Worm (Caenorhabditis elegans): Measurements from ENCODE around the gene F28C6.5.

F28C6.5 gene

DNA sequence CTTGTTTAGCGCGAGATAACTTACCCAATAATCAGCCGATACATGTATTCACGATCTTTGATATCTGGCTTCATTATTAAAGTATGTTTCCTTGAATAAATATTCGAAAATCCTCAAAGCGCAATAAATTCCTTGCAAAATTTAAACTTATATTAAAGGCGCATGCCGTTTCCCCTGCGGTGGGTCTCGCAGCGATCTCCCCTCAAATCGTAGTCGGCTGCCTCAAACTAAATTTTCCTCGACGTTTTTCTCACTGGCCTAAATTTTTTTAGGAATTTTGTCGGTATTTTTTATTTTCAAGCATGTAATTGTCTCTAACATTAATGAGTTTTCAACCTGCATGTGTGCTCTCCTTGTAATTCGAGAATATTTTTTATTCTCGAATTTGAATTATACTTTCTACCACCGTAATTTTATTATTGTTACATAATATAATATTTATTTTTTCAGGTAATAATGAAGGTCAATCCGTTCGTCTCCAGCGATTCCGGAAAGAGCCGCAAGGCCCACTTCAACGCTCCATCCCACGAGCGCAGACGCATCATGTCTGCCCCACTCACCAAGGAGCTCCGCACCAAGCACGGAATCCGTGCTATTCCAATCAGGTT lies 3.1 kb downstream of the F28C6.5 start, which contains the start of the genes cpf-1 and rpl-26 (continued):
- TF ChIP-seq nhr-41 (GFP tag; IDR thresholded peaks at IDR 0.05): no peak
- TF ChIP-seq sdz-12 (GFP tag; optimal IDR thresholded peaks at IDR 0.05): no peak
- no peak for TF ChIP-seq unc-62 (GFP tag; optimal IDR thresholded peaks at IDR 0.05 in 1 of 2)
- TF ChIP-seq unc-62 (tag; optimal IDR thresholded peaks at IDR 0.05): no peak
- 0 out of 2 replicates have a peak, but pooled peaks have one; percentile 21 for TF ChIP-seq hmg-1.1 (GFP tag; IDR thresholded peaks at IDR 0.05)
- no peak for TF ChIP-seq vab-7 (GFP tag; IDR thresholded peaks at IDR 0.05)
- TF ChIP-seq ztf-7 (tag; optimal IDR thresholded peaks at IDR 0.05): no peak
- TF ChIP-seq ZK337.2 (GFP tag; IDR thresholded peaks at IDR 0.05): no peak
- no peak for TF ChIP-seq pqm-1 (tag; optimal IDR thresholded peaks at IDR 0.05)
- TF ChIP-seq hif-1 (tag; optimal IDR thresholded peaks at IDR 0.05): no peak
- TF ChIP-seq fkh-10 (GFP tag; optimal IDR thresholded peaks at IDR 0.05): peak; percentile 24
- TF ChIP-seq F49E8.2 (tag; optimal IDR thresholded peaks at IDR 0.05; ENCODE audit: borderline replicate concordance): no peak

DNA sequence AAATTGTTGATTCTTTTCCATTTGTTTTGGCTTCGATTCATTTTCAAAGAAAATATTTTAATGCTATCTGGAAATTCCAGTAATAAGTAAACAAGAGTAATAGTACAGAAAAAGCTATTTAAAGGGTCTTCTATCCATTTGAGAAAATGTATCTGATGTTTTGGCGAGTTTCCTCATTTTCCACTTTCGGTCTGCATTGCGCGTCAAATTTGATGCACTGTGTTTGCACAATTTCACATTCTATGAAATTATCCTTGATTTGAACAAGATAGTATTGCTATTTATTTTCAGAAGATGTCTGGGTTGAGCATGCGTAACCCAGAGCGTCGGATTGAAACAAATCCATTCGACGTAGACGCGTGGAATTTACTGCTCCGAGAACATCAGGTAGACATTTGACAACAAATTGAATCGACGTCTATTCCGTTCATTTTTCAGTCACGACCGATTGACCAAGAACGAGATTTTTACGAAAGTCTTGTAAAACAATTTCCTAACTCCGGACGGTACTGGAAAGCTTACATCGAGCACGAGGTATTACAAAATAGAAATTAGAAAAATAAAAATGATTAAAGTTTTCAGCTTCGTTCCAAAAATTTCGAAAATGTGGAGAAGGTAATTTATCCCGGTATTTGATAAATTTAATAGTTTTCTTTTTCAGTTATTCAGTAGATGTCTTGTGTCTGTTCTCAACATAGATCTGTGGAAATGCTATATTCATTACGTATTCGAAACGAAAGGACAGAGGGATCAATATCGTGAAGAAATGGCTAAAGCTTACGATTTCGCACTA lies 4.4 kb downstream of the F28C6.5 start, which contains the start of gene suf-1:
Gene suf-1 (plus strand): TSS at position 280 of the 793 bp plus-strand sequence.
- TF ChIP-seq nhr-11 (tag; optimal IDR thresholded peaks at IDR 0.05) (no peak), F37D6.2 (tag; optimal IDR thresholded peaks at IDR 0.05) (no peak), arid-1 (GFP tag; conservative IDR thresholded peaks at IDR 0.05) (peak; percentile 54; the same call in 1 of the 2 replicates), nhr-28 (tag; optimal IDR thresholded peaks at IDR 0.05) (no peak), mep-1 (tag; optimal IDR thresholded peaks at IDR 0.05) (no peak), nhr-48 (tag; optimal IDR thresholded peaks at IDR 0.05) (no peak), nhr-10 (tag; optimal IDR thresholded peaks at IDR 0.05) (no peak), attf-4 (tag; optimal IDR thresholded peaks at IDR 0.05) (peak; percentile 72), nhr-111 (GFP tag; optimal IDR thresholded peaks at IDR 0.05) (no peak), T26A8.4 (GFP tag; IDR thresholded peaks at IDR 0.05) (peak; percentile 50), mxl-2 (GFP tag; conservative IDR thresholded peaks at IDR 0.05) (no peak), hmg-1.1 (GFP tag; IDR thresholded peaks at IDR 0.05) (no peak), F26F4.8 (GFP tag; conservative IDR thresholded peaks at IDR 0.05) (no peak), D1046.2 (GFP tag; IDR thresholded peaks at IDR 0.05) (no peak), daf-19 (GFP tag; conservative IDR thresholded peaks at IDR 0.05) (0 out of 2 replicates have a peak, but pooled peaks have one; percentile 49), dmd-9 (GFP tag; IDR thresholded peaks at IDR 0.05) (no peak), spr-3 (GFP tag; optimal IDR thresholded peaks at IDR 0.05) (peak; percentile 46), fkh-10 (GFP tag; optimal IDR thresholded peaks at IDR 0.05) (no peak), vab-7 (GFP tag; IDR thresholded peaks at IDR 0.05) (0 out of 2 replicates have a peak, but pooled peaks have one; percentile 13), zag-1 (tag; optimal IDR thresholded peaks at IDR 0.05) (no peak), zfp-3 (GFP tag; conservative IDR thresholded peaks at IDR 0.05) (no peak), lin-39 (tag; optimal IDR thresholded peaks at IDR 0.05) (no peak), Y105C5A.15 (GFP tag; IDR thresholded peaks at IDR 0.05) (0 out of 2 replicates have a peak, but pooled peaks have one; percentile 24), madf-5 (GFP tag; IDR thresholded peaks at IDR 0.05) (0 out of 4 replicates have a peak, but pooled peaks of 1 of the 2 experiments have one; percentile 3), F44E2.7 (GFP tag; IDR thresholded peaks at IDR 0.05) (no peak), lin-13 (GFP tag; optimal IDR thresholded peaks at IDR 0.05) (peak; percentile 68), hlh-11 (tag; optimal IDR thresholded peaks at IDR 0.05) (no peak), daf-12 (tag; optimal IDR thresholded peaks at IDR 0.05) (no peak), nhr-41 (GFP tag; IDR thresholded peaks at IDR 0.05) (no peak), skn-1 (tag; optimal IDR thresholded peaks at IDR 0.05) (no peak), unc-130 (GFP tag; optimal IDR thresholded peaks at IDR 0.05) (peak; percentile 57), egl-27 (tag; optimal IDR thresholded peaks at IDR 0.05) (no peak), ceh-62 (tag; optimal IDR thresholded peaks at IDR 0.05) (no peak), ceh-32 (tag; optimal IDR thresholded peaks at IDR 0.05; ENCODE audit: poor library complexity) (no peak), R02D3.7 (tag; optimal IDR thresholded peaks at IDR 0.05) (no peak), ZK546.5 (tag; optimal IDR thresholded peaks at IDR 0.05) (no peak), gei-8 (GFP tag; optimal IDR thresholded peaks at IDR 0.05) (no peak), daf-8 (GFP tag; IDR thresholded peaks at IDR 0.05) (no peak), jun-1 (tag; optimal IDR thresholded peaks at IDR 0.05) (no peak), dmd-6 (GFP tag; IDR thresholded peaks at IDR 0.05) (no peak), sdz-12 (GFP tag; optimal IDR thresholded peaks at IDR 0.05) (no peak)
